Worm (Caenorhabditis elegans) whole organism, mixed stage, embryonic: Measurements from ENCODE around the gene srw-21.

ENCODE experiments used
- blmp-1 ChIP-seq: fragments of 150-350 bp; optimal IDR thresholded peaks from 2 replicates; lab custom pipeline; 2014; ENCODE audit warnings: missing biosample characterization, missing genetic modification characterization
- elt-1 ChIP-seq: sonication (generic microtip); optimal IDR thresholded peaks from 2 replicates; lab custom pipeline; 2017; ENCODE audit warnings: missing genetic modification characterization, mild to moderate bottlenecking, missing compliant biosample characterization, antibody characterized with exemption, moderate library complexity, borderline replicate concordance; ENCODE audit not compliant: insufficient read depth
- flh-1 ChIP-seq: fragments of 200-800 bp; sonication (Bioruptor generic); optimal IDR thresholded peaks from 2 replicates; lab custom pipeline; 2018; ENCODE audit warnings: mild to moderate bottlenecking, missing genetic modification characterization, moderate library complexity, missing compliant biosample characterization
- lsy-2 ChIP-seq: fragments of 150-350 bp; optimal IDR thresholded peaks from 2 replicates; lab custom pipeline; 2014; ENCODE audit warnings: missing biosample characterization, missing genetic modification characterization
- mep-1 ChIP-seq: fragments of 150-350 bp; optimal IDR thresholded peaks from 2 replicates; lab custom pipeline; 2017; ENCODE audit warnings: missing biosample characterization, missing genetic modification reagents, missing genetic modification characterization, inconsistent platforms
- nhr-12 ChIP-seq: fragments of 150-350 bp; optimal IDR thresholded peaks from 2 replicates; lab custom pipeline; 2014; ENCODE audit warnings: missing biosample characterization, missing genetic modification characterization
- nhr-237 ChIP-seq: fragments of 150-350 bp; optimal IDR thresholded peaks from 2 replicates; lab custom pipeline; 2014; ENCODE audit warnings: missing biosample characterization, missing genetic modification characterization
- nhr-28 ChIP-seq: fragments of 150-350 bp; optimal IDR thresholded peaks from 2 replicates; lab custom pipeline; 2014; ENCODE audit warnings: missing biosample characterization, missing genetic modification characterization
- snpc-4 ChIP-seq: fragments of 150-350 bp; optimal IDR thresholded peaks from 2 replicates; lab custom pipeline; 2014; ENCODE audit warnings: missing biosample characterization, missing genetic modification characterization
- sptf-1 ChIP-seq: sonication (generic microtip); optimal IDR thresholded peaks from 2 replicates; lab custom pipeline; 2017; ENCODE audit warnings: mild to moderate bottlenecking, missing genetic modification characterization, moderate library complexity, missing compliant biosample characterization
- unc-39 ChIP-seq: fragments of 150-350 bp; optimal IDR thresholded peaks from 2 replicates; lab custom pipeline; 2014; ENCODE audit warnings: missing biosample characterization, missing genetic modification characterization
- ztf-11 ChIP-seq: fragments of 150-350 bp; optimal IDR thresholded peaks from 2 replicates; lab custom pipeline; 2014; ENCODE audit warnings: missing biosample characterization, missing genetic modification characterization

- TF ChIP-seq elt-1 = no peak
- TF ChIP-seq blmp-1 (tag; lab: Kevin White, UChicago) = no peak
- TF ChIP-seq sptf-1 (tag; lab: Kevin White, UChicago) = no peak
- TF ChIP-seq nhr-12 (tag; lab: Kevin White, UChicago) = no peak
- no peak for TF ChIP-seq ztf-11 (tag; lab: Kevin White, UChicago)
- TF ChIP-seq nhr-28 (tag; lab: Kevin White, UChicago) = no peak
- no peak for TF ChIP-seq snpc-4 (tag; lab: Kevin White, UChicago)
- no peak for TF ChIP-seq lsy-2 (tag; lab: Kevin White, UChicago)
- TF ChIP-seq nhr-237 (tag; lab: Kevin White, UChicago) = no peak
- no peak for TF ChIP-seq flh-1
- no peak for TF ChIP-seq mep-1 (tag; lab: Kevin White, UChicago)
- TF ChIP-seq unc-39 (tag; lab: Kevin White, UChicago) = no peak
Observed at ce11 chrV:15497731-15498130, 9.9 kb downstream of the srw-21 start.
